Fruit fly (Drosophila melanogaster): Measurements from ENCODE around the gene piwi.

Gene piwi

DNA sequence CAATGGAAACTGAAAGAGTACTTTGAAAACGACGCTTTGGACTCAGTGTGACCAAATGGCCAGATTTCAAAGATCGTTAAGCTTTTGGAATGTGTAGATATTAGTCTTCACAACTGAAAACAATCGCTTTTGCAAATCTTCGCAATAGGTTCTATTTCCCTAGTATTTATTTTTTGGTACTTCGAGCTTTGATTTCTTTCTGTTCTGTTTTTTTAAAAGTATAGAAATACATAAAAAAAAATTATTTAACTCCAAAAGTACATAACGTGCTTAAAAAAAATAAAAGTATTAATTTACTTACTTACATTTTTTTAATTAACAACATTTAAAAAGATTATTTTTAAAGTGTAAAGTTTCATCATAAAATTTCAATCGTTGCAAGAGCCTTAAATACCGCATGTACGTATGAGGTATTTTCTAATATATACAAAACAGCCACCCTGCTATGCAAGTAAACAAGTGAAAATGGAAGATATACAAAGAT, at the start of gene piwi, which contains the start of gene CG12253:
TSS of gene piwi (minus strand) at position 51 of the 484 bp plus-strand sequence.
TSS of gene CG12253 (plus strand) at position 437 of the 484 bp plus-strand sequence.
- TF ChIP-seq CG8478 (optimal IDR thresholded peaks at IDR 0.05) (no peak), CTCF (optimal IDR thresholded peaks at IDR 0.05) (no peak)

DNA sequence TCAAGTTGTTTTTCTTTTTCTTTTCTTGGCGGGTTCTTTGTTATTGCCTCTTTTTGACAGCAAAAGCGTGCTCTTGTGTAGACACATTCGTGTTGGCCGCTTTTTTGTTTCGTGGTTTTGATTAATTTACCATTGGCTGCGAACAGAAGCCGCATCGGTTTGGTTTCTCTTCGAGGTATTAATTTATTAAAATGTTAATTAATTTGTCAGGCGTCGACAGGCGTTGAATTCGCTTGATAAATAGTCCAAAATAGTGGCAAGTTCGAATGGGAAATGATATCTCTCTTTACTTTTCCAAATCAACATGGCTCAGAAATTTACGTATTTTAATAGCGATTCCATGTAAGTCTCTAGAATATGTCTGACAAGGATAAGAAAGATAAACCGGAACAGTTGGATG, 47.3 kb upstream of the piwi start, which contains the start of gene CG18666:
TSS of gene CG18666 (plus strand) at position 301 of the 400 bp plus-strand sequence.
- no peak for TF ChIP-seq CTCF (optimal IDR thresholded peaks at IDR 0.05)
- TF ChIP-seq CG8478 (optimal IDR thresholded peaks at IDR 0.05) = no peak

dm6 chr2L:11032285-11032970, 45.2 kb upstream of the piwi start:
- no peak for TF ChIP-seq CG8478 (optimal IDR thresholded peaks at IDR 0.05)
- TF ChIP-seq CTCF (optimal IDR thresholded peaks at IDR 0.05) = no peak

dm6 chr2L:11027825-11028496, 40.7 kb upstream of the piwi start:
- TF ChIP-seq CG8478 (optimal IDR thresholded peaks at IDR 0.05) (no peak), CTCF (optimal IDR thresholded peaks at IDR 0.05) (no peak)

DNA sequence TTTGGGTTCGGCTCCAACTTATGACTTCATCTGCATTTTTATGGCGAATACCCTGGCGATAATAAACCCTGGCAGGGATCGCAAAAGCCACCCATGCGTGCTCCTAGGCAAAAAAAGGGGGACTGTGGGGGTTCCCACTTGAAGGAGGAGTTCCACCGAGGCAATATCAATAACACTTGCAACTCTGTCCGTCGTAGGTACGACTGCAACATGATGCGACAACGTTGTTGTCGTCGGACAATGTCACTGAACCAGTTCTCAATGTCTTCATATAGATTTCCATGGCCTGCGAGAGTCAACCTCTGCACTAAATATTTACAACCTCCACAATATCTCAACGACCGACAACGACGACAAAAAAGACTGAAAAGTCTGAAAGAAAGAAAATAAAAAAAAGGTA, 40.0 kb upstream of the piwi start:
- TF ChIP-seq CTCF (optimal IDR thresholded peaks at IDR 0.05) (no peak), CG8478 (optimal IDR thresholded peaks at IDR 0.05) (no peak)

DNA sequence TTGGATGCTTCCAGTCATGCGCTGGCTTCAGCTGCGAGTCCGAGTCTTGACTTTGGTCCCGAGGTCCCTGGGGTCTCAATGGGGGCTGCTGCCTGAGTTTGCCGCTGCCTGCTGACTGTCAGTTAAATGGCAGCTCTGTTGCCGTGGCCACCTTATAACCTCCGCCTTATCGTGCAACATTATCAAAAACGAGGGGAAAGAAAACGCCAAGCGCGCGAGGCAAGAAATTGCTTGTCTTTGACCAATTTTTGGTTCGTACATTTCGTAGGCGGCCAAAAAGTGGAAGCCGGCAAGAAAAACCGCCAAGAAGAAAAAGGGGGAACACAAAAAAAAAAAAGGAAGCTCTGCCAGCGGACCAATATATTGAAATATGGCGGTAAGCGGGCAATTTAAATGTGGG, 36.7 kb upstream of the piwi start:
- no peak for TF ChIP-seq CG8478 (optimal IDR thresholded peaks at IDR 0.05)
- TF ChIP-seq CTCF (optimal IDR thresholded peaks at IDR 0.05) = no peak

- TF ChIP-seq CTCF (optimal IDR thresholded peaks at IDR 0.05) (no peak), CG8478 (optimal IDR thresholded peaks at IDR 0.05) (no peak)
Measured at dm6 chr2L:11022804-11023203, 35.6 kb upstream of the piwi start.

- TF ChIP-seq CTCF (optimal IDR thresholded peaks at IDR 0.05) = no peak
- TF ChIP-seq CG8478 (optimal IDR thresholded peaks at IDR 0.05) = no peak
Measured at dm6 chr2L:11021606-11022005, 34.4 kb upstream of the piwi start.

dm6 chr2L:11016695-11017094, 29.5 kb upstream of the piwi start, which contains the start of gene CG14913:
Gene CG14913 (plus strand): TSS chr2L:11016995.
- TF ChIP-seq CTCF (optimal IDR thresholded peaks at IDR 0.05) (no peak), CG8478 (optimal IDR thresholded peaks at IDR 0.05) (no peak)

DNA sequence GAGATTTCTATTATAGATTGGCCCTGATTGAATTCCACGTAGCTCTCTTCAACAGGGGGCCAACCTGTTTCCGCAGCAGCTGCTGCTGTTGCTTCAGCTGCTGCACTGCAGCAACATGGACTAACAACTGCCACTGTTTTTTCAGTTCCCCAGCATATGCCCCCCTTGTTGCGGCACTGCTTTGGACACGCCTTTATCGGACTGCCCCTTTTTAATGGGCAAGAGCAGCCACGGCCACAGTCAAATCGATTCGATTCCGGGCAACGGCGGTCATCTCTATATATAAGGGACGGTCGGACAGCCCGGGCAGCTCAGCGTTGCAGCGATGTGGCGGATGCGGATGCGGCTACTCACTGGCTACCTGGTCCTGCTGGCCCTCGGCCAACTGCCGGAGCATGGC, 28.1 kb upstream of the piwi start, which contains the start of gene Acp32CD:
TSS of gene Acp32CD (plus strand) at position 301 of the 400 bp plus-strand sequence.
- TF ChIP-seq CG8478 (optimal IDR thresholded peaks at IDR 0.05) (no peak), CTCF (optimal IDR thresholded peaks at IDR 0.05) (no peak)

- no peak for TF ChIP-seq CG8478 (optimal IDR thresholded peaks at IDR 0.05)
- TF ChIP-seq CTCF (optimal IDR thresholded peaks at IDR 0.05) = no peak
Measured at dm6 chr2L:11014671-11015070, 27.5 kb upstream of the piwi start.

DNA sequence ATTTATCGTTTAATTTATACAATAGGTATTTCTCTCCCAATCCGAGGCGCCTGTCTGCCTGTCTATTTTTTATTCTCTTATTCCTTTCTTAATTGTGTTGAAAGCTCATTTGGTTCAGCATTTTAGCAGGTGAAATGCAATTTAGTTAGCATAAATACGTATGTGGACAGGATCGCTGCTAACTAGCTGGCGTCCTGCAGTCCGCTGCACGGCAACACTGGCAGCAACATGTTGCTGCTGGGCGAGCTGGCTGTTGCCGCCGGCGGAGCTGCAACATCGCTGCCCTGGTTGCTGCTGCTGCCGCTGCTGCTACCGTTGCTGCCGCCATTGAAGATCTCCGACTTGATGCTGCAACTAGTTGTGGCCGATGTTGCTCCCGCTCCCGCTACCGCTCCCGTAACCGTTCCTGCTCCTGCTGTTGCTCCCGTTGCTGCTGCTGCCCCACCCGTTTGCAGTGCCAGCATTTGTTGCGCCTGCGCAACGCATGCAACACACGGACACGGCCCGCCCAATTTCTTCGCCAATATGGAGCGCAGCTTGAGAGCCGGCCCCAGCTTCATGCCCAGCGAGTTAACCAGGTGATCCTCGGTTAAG, 26.9 kb upstream of the piwi start:
- no peak for TF ChIP-seq CTCF (optimal IDR thresholded peaks at IDR 0.05)
- TF ChIP-seq CG8478 (optimal IDR thresholded peaks at IDR 0.05) = no peak

DNA sequence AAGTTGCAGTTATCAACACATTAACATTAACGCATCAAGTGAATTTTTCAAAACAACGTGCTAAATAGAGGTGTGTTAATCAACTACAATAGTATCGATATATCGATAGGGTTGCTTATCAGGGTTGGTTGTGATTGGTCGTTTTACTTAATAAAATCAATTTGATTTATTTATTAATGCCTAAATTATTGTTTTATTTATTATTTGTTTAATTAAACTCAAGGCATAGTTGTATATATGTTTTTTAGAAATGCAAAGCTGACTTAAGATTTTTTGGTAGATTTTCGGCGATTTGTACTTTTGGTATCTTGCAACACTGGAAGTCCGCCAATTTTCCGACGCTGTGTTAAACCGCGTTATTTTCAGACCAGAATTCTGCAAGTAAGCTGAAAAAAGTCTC, 23.8 kb upstream of the piwi start, which contains the start of the genes Art8 and dUTPase:
TSS of gene Art8 (minus strand) at position 88 of the 400 bp plus-strand sequence.
TSS of gene dUTPase (plus strand) at position 314 of the 400 bp plus-strand sequence.
- no peak for TF ChIP-seq CTCF (optimal IDR thresholded peaks at IDR 0.05)
- TF ChIP-seq CG8478 (optimal IDR thresholded peaks at IDR 0.05) = no peak

dm6 chr2L:11004674-11005045, 17.4 kb upstream of the piwi start, which contains the start of gene Nup154:
Gene Nup154 (plus strand): TSS chr2L:11004820.
- no peak for TF ChIP-seq CTCF (optimal IDR thresholded peaks at IDR 0.05)
- TF ChIP-seq CG8478 (optimal IDR thresholded peaks at IDR 0.05) = no peak

DNA sequence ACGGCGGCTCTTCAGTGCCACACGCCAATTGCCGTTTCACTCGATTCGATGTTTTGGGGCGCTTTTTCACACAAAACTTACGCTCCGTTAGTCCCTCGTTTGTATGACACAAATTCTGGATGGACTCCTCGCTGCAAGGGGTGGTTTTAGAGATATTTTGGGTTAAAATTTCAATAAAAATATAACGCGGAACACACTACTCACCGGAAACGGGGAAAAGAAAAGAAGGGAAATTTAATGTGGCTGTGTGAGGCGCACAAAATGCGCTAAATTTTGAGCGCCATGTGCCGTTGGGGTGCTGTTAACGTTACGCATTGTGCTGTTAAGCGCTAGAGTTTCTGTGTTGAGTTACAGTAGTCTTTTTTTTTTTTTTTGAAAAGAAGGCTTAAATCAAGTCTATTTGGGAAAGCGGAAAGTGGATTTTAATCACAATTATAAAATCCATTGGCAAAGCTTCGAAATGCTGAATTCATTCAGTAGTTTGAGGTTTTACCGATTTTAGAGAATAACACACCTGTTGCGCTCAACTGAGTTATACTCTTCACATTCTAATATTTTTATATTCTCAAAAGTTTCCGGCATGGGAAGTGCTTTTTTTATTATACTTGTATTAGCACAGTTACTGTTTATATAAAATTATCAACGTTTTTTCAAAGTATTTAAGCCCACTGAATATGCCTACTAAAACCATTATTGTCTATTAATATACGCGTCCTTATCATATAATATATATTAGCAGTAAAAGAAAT, 16.9 kb upstream of the piwi start, which contains the start of gene RpL9:
TSS of gene RpL9 (minus strand) at position 265 of the 749 bp plus-strand sequence.
- TF ChIP-seq CG8478 (optimal IDR thresholded peaks at IDR 0.05) = no peak
- peak in 1 of 2 experiments; percentile 38 for TF ChIP-seq CTCF (optimal IDR thresholded peaks at IDR 0.05)
